Worm (Caenorhabditis elegans) whole organism, L2 larva: ENCODE data around the gene msp-33.

ENCODE experiments used
- C34F6.9 ChIP-seq: fragments of 150-350 bp; optimal IDR thresholded peaks from 2 replicates; lab custom pipeline; 2014; ENCODE audit warnings: missing biosample characterization, missing genetic modification characterization
- F13H6.1 ChIP-seq: sonication (generic microtip); optimal IDR thresholded peaks from 2 replicates; lab custom pipeline; 2016; ENCODE audit warnings: missing genetic modification characterization, missing compliant biosample characterization
- Y55F3AM.14 ChIP-seq: fragments of 200-800 bp; sonication (Bioruptor generic); optimal IDR thresholded peaks from 2 replicates; lab custom pipeline; 2018; ENCODE audit warnings: mild to moderate bottlenecking, missing genetic modification characterization, missing compliant biosample characterization
- alr-1 ChIP-seq: fragments of 150-350 bp; optimal IDR thresholded peaks from 2 replicates; lab custom pipeline; 2014; ENCODE audit warnings: missing biosample characterization, missing genetic modification characterization
- aly-2 ChIP-seq: fragments of 150-350 bp; optimal IDR thresholded peaks from 2 replicates; lab custom pipeline; 2014; ENCODE audit warnings: missing biosample characterization, missing genetic modification characterization
- ama-1 ChIP-seq: fragments of 150-350 bp; optimal IDR thresholded peaks from 2 replicates; lab custom pipeline; 2018; ENCODE audit warnings: inconsistent platforms
- blmp-1 ChIP-seq: sonication (generic microtip); optimal IDR thresholded peaks from 2 replicates; lab custom pipeline; 2017; ENCODE audit warnings: missing genetic modification characterization, mild to moderate bottlenecking, missing compliant biosample characterization, antibody characterized with exemption, moderate library complexity; ENCODE audit not compliant: insufficient read depth
- ceh-82 ChIP-seq: fragments of 150-350 bp; optimal IDR thresholded peaks from 2 replicates; lab custom pipeline; 2014; ENCODE audit warnings: missing biosample characterization, missing genetic modification characterization
- crh-2 ChIP-seq: sonication (generic microtip); optimal IDR thresholded peaks from 2 replicates; lab custom pipeline; 2017; ENCODE audit warnings: missing biosample characterization, missing genetic modification characterization
- dmd-4 ChIP-seq: sonication (generic microtip); optimal IDR thresholded peaks from 2 replicates; lab custom pipeline; 2017; ENCODE audit warnings: missing biosample characterization, missing genetic modification characterization
- egl-27 ChIP-seq: sonication (generic microtip); optimal IDR thresholded peaks from 3 replicates; lab custom pipeline; 2017; ENCODE audit warnings: missing biosample characterization, missing genetic modification reagents, missing genetic modification characterization
- elt-1 ChIP-seq: fragments of 150-350 bp; optimal IDR thresholded peaks from 2 replicates; lab custom pipeline; 2014; ENCODE audit warnings: missing biosample characterization, missing genetic modification characterization
- fos-1 ChIP-seq: fragments of 150-350 bp; optimal IDR thresholded peaks from 2 replicates; lab custom pipeline; 2014; ENCODE audit warnings: missing biosample characterization, missing genetic modification characterization
- gmeb-1 ChIP-seq: fragments of 150-350 bp; optimal IDR thresholded peaks from 2 replicates; lab custom pipeline; 2014; ENCODE audit warnings: missing biosample characterization, missing genetic modification characterization
- lin-11 ChIP-seq: fragments of 150-350 bp; sonication (generic microtip); optimal IDR thresholded peaks from 2 replicates; lab custom pipeline; 2014; ENCODE audit warnings: missing biosample characterization, missing genetic modification characterization, inconsistent platforms, mixed read lengths
- lin-13 ChIP-seq: fragments of 150-350 bp; optimal IDR thresholded peaks from 2 replicates; lab custom pipeline; 2014; ENCODE audit warnings: missing biosample characterization, missing genetic modification reagents, missing genetic modification characterization
- lsy-2 ChIP-seq, 2 experiments: fragments of 150-350 bp in 1 of 2; sonication (generic microtip) in 1 of 2; optimal IDR thresholded peaks; 2 replicates each; lab custom pipeline; 2014 to 2017; ENCODE audit warnings: missing biosample characterization in 2 of 2, missing genetic modification characterization in 2 of 2
- mab-5 ChIP-seq: fragments of 150-350 bp; optimal IDR thresholded peaks from 2 replicates; lab custom pipeline; 2014; ENCODE audit warnings: missing biosample characterization, missing genetic modification characterization
- mbf-1 ChIP-seq: sonication (generic microtip); optimal IDR thresholded peaks from 2 replicates; lab custom pipeline; 2017; ENCODE audit warnings: missing biosample characterization, missing genetic modification characterization
- mdl-1 ChIP-seq, 2 experiments: fragments of 150-350 bp in 1 of 2; sonication (generic microtip) in 1 of 2; optimal IDR thresholded peaks; 2 replicates each; lab custom pipeline; 2017; ENCODE audit warnings: missing biosample characterization in 2 of 2, missing genetic modification characterization in 2 of 2
- nhr-10 ChIP-seq: sonication (generic microtip); optimal IDR thresholded peaks from 2 replicates; lab custom pipeline; 2017; ENCODE audit warnings: missing biosample characterization, missing genetic modification characterization
- nhr-11 ChIP-seq: fragments of 150-350 bp; optimal IDR thresholded peaks from 2 replicates; lab custom pipeline; 2014; ENCODE audit warnings: missing biosample characterization, missing genetic modification characterization
- nhr-12 ChIP-seq: fragments of 150-350 bp; optimal IDR thresholded peaks from 2 replicates; lab custom pipeline; 2014; ENCODE audit warnings: missing biosample characterization, missing genetic modification characterization
- nhr-129 ChIP-seq: fragments of 150-350 bp; optimal IDR thresholded peaks from 2 replicates; lab custom pipeline; 2014; ENCODE audit warnings: missing biosample characterization, missing genetic modification characterization
- nhr-21 ChIP-seq: fragments of 150-350 bp; optimal IDR thresholded peaks from 2 replicates; lab custom pipeline; 2014; ENCODE audit warnings: missing biosample characterization, missing genetic modification characterization
- nhr-237 ChIP-seq: fragments of 150-350 bp; optimal IDR thresholded peaks from 2 replicates; lab custom pipeline; 2014; ENCODE audit warnings: missing biosample characterization, missing genetic modification characterization
- nhr-25 ChIP-seq: fragments of 150-350 bp; sonication (generic microtip); optimal IDR thresholded peaks from 3 replicates; lab custom pipeline; 2014; ENCODE audit warnings: missing biosample characterization, missing genetic modification characterization
- nhr-6 ChIP-seq: fragments of 150-350 bp; optimal IDR thresholded peaks from 2 replicates; lab custom pipeline; 2014; ENCODE audit warnings: missing biosample characterization, missing genetic modification characterization
- peb-1 ChIP-seq: fragments of 150-350 bp; optimal IDR thresholded peaks from 2 replicates; lab custom pipeline; 2014; ENCODE audit warnings: missing biosample characterization, missing genetic modification characterization
- sem-4 ChIP-seq: fragments of 150-350 bp; optimal IDR thresholded peaks from 2 replicates; lab custom pipeline; 2014; ENCODE audit warnings: missing biosample characterization, missing genetic modification reagents, missing genetic modification characterization
- skn-1 ChIP-seq: sonication (generic microtip); optimal IDR thresholded peaks from 2 replicates; lab custom pipeline; 2017; ENCODE audit warnings: missing biosample characterization, missing genetic modification characterization
- sma-3 ChIP-seq: sonication (generic microtip); optimal IDR thresholded peaks from 2 replicates; lab custom pipeline; 2016; ENCODE audit warnings: missing genetic modification reagents, missing genetic modification characterization, missing compliant biosample characterization
- sma-9 ChIP-seq, 2 experiments: fragments of 150-350 bp in 1 of 2; sonication (generic microtip) in 1 of 2; optimal IDR thresholded peaks; 2 replicates each; lab custom pipeline; 2014 to 2016; ENCODE audit warnings: missing genetic modification characterization in 2 of 2, mild to moderate bottlenecking in 1 of 2, missing biosample characterization in 1 of 2, missing compliant biosample characterization in 1 of 2, missing genetic modification reagents in 1 of 2, moderate library complexity in 1 of 2
- snpc-4 ChIP-seq: fragments of 150-350 bp; optimal IDR thresholded peaks from 2 replicates; lab custom pipeline; 2014; ENCODE audit warnings: missing biosample characterization, missing genetic modification characterization
- unc-39 ChIP-seq: fragments of 150-350 bp; optimal IDR thresholded peaks from 2 replicates; lab custom pipeline; 2014; ENCODE audit warnings: missing biosample characterization, missing genetic modification characterization
- unc-55 ChIP-seq: fragments of 150-350 bp; sonication (generic microtip); optimal IDR thresholded peaks from 3 replicates; lab custom pipeline; 2014; ENCODE audit warnings: missing biosample characterization, missing genetic modification reagents, missing genetic modification characterization
- unc-62 ChIP-seq: fragments of 150-350 bp; optimal IDR thresholded peaks from 2 replicates; lab custom pipeline; 2014; ENCODE audit warnings: missing biosample characterization, missing genetic modification reagents, missing genetic modification characterization
- zag-1 ChIP-seq: fragments of 150-350 bp; optimal IDR thresholded peaks from 2 replicates; lab custom pipeline; 2014; ENCODE audit warnings: missing biosample characterization, missing genetic modification characterization
- ztf-11 ChIP-seq: sonication (generic microtip); optimal IDR thresholded peaks from 2 replicates; lab custom pipeline; 2017; ENCODE audit warnings: missing biosample characterization, missing genetic modification characterization
- ztf-4 ChIP-seq: fragments of 150-350 bp; optimal IDR thresholded peaks from 2 replicates; lab custom pipeline; 2014; ENCODE audit warnings: missing biosample characterization, missing genetic modification characterization

Gene msp-33

DNA sequence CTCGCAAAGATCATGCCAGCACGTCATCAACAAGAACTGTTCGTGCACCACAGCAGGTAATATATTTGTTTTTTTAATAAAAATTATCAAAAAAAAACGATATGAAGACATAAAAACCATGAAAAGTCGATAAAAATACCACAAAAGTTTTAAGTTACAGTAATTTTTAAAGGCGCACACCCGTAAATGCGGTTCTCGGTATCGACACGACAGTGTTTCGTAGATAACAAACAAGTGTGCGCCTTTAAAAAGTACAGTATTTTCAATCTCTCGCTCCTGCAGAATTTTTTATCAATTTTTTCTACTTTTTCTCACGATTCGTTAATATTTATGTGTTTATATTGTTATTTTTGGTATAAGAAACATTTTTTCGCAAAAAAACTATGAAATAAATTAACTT is 12.8 kb upstream of the msp-33 start:
- TF ChIP-seq dmd-4 (tag; lab: Kevin White, UChicago): no peak
- no peak for TF ChIP-seq nhr-21 (tag; lab: Kevin White, UChicago)
- TF ChIP-seq unc-39 (tag; lab: Kevin White, UChicago): no peak
- TF ChIP-seq egl-27 (tag; lab: Kevin White, UChicago): no peak
- no peak for TF ChIP-seq blmp-1 (tag; lab: Kevin White, UChicago)
- no peak for TF ChIP-seq nhr-10 (tag; lab: Kevin White, UChicago)
- no peak for TF ChIP-seq nhr-25 (tag; lab: Kevin White, UChicago)
- TF ChIP-seq sma-3 (GFP tag; lab: Kevin White, UChicago): no peak
- TF ChIP-seq nhr-6: no peak
- no peak for TF ChIP-seq lin-11 (tag; lab: Kevin White, UChicago)

DNA sequence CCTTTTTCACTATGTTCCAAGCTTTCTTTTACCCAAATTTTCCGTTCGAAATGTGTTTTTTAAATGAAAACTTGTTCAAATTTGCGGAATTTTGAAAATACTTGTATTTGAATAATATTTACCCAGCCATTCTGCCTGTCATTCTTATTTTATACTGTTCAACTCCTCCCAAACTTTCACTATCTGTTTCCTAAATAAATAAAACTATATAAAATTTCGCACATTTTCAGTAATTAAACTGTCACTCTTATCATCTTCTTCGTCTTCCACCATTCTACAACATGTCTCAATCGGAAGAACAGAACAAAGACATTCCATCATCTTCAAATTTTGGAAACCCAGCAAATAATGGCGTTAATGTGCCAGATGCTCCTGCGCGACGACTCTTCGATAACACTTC is 12.3 kb upstream of the msp-33 start, which contains the start of gene btbd-10:
Gene btbd-10, plus strand, starts transcription at position 231 of the 400 bp plus-strand sequence.
- TF ChIP-seq ztf-11 (tag; lab: Kevin White, UChicago): no peak
- no peak for TF ChIP-seq fos-1 (tag; lab: Kevin White, UChicago)
- TF ChIP-seq nhr-237 (tag; lab: Kevin White, UChicago): no peak
- TF ChIP-seq nhr-25 (tag; lab: Kevin White, UChicago): no peak
- no peak for TF ChIP-seq snpc-4 (tag; lab: Kevin White, UChicago)
- TF ChIP-seq lin-11 (tag; lab: Kevin White, UChicago): no peak
- TF ChIP-seq sem-4 (tag; lab: Kevin White, UChicago): no peak
- TF ChIP-seq unc-62 (GFP tag; lab: Kevin White, UChicago): no peak
- no peak for TF ChIP-seq skn-1
- TF ChIP-seq mab-5 (tag; lab: Kevin White, UChicago): no peak
- no peak for TF ChIP-seq nhr-11 (tag; lab: Kevin White, UChicago)
- no peak for TF ChIP-seq unc-39 (tag; lab: Kevin White, UChicago)
- no peak for TF ChIP-seq lsy-2 (tag; optimal IDR thresholded peaks at IDR 0.05; lab: Kevin White, UChicago)
- TF ChIP-seq blmp-1 (tag; lab: Kevin White, UChicago): no peak
- TF ChIP-seq Y55F3AM.14: no peak

DNA sequence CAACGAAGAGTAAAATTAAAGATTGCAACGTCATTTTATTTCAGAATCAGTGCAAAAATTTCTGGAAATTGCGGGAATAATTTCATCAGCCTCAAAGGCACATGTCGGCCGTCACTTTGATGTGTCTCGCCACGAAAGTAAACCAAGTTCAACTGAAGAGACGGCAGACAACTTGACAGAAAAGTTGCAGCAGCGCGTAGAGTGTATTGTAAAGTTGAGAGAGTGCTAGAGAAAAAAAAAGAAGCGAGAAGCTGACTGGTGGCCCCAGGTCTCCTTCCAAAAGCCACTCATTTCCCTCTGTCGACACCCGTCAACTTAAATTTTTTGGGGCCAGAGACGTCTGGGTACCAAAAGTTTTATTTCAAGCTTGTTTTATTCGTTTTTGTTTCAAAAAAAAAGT is 11.8 kb upstream of the msp-33 start:
- TF ChIP-seq lin-13 (peak; percentile 58), nhr-12 (no peak), crh-2 (peak; percentile 87), sma-9 (GFP tag; optimal IDR thresholded peaks at IDR 0.05; lab: Kevin White, UChicago) (peak; percentile 70), sma-9 (tag; optimal IDR thresholded peaks at IDR 0.05; lab: Kevin White, UChicago) (no peak), peb-1 (tag; lab: Kevin White, UChicago) (no peak), nhr-21 (tag; lab: Kevin White, UChicago) (peak; percentile 31), C34F6.9 (tag; lab: Kevin White, UChicago) (peak; percentile 92), F13H6.1 (tag; lab: Kevin White, UChicago) (peak; percentile 76), sem-4 (tag; lab: Kevin White, UChicago) (peak; percentile 43), ztf-4 (tag; lab: Kevin White, UChicago) (peak; percentile 39), ceh-82 (no peak), fos-1 (tag; lab: Kevin White, UChicago) (peak; percentile 71), egl-27 (tag; lab: Kevin White, UChicago) (no peak), blmp-1 (tag; lab: Kevin White, UChicago) (no peak), unc-55 (peak; percentile 93), aly-2 (tag; lab: Kevin White, UChicago) (no peak), gmeb-1 (tag; lab: Kevin White, UChicago) (peak; percentile 71), mdl-1 (tag; optimal IDR thresholded peaks at IDR 0.05; lab: Kevin White, UChicago) (peak; percentile 38 to 59), mab-5 (tag; lab: Kevin White, UChicago) (peak; percentile 25), nhr-6 (peak; percentile 6), ztf-11 (tag; lab: Kevin White, UChicago) (no peak), elt-1 (tag; lab: Kevin White, UChicago) (no peak), snpc-4 (tag; lab: Kevin White, UChicago) (peak; percentile 64), nhr-25 (tag; lab: Kevin White, UChicago) (peak; percentile 69), zag-1 (tag; lab: Kevin White, UChicago) (peak; percentile 51), alr-1 (no peak), lin-11 (tag; lab: Kevin White, UChicago) (peak; percentile 41), lsy-2 (tag; optimal IDR thresholded peaks at IDR 0.05; lab: Kevin White, UChicago) (peak in 1 of 2 experiments; percentile 83), ama-1 (lab: Kevin White, UChicago) (peak; percentile 59), nhr-10 (tag; lab: Kevin White, UChicago) (no peak), mbf-1 (tag; lab: Kevin White, UChicago) (no peak), nhr-129 (tag; lab: Kevin White, UChicago) (peak; percentile 89)
